Fruit fly (Drosophila melanogaster) whole organism, prepupa: ENCODE results near the gene Rbp1-like.

ENCODE experiments used
- Blimp-1 ChIP-seq: fragments of 200-800 bp; sonication (Bioruptor generic); optimal IDR thresholded peaks from 3 replicates; lab custom pipeline; 2017; ENCODE audit warnings: missing biosample characterization, missing genetic modification characterization, mild to moderate bottlenecking, moderate library complexity, missing genetic modification reagents
- CG10631 ChIP-seq: fragments of 200-800 bp; sonication (Bioruptor generic); optimal IDR thresholded peaks from 2 replicates; lab custom pipeline; 2016; ENCODE audit warnings: missing biosample characterization, missing genetic modification characterization
- CG11294 ChIP-seq: fragments of 200-800 bp; sonication (Bioruptor generic); IDR thresholded peaks from 2 replicates; pipeline ENCODE4 v1.3.6; 2022; ENCODE audit warnings: missing biosample characterization, missing genetic modification characterization
- CG11902 ChIP-seq: fragments of 200-800 bp; sonication (Bioruptor generic); optimal IDR thresholded peaks from 3 replicates; lab custom pipeline; 2016; ENCODE audit warnings: missing biosample characterization, missing genetic modification characterization
- CG15336 ChIP-seq: fragments of 200-800 bp; sonication (Bioruptor generic); IDR thresholded peaks from 2 replicates; pipeline ENCODE4 v1.3.6; 2022; ENCODE audit warnings: missing biosample characterization, missing genetic modification characterization
- CG1621 ChIP-seq: fragments of 200-800 bp; sonication (Bioruptor generic); optimal IDR thresholded peaks from 3 replicates; lab custom pipeline; 2018; ENCODE audit warnings: missing biosample characterization, mild to moderate bottlenecking, missing genetic modification characterization
- CG16779 ChIP-seq: fragments of 200-800 bp; sonication (Bioruptor generic); optimal IDR thresholded peaks from 3 replicates; lab custom pipeline; 2017; ENCODE audit warnings: missing biosample characterization, mild to moderate bottlenecking, missing genetic modification characterization
- CG3032 ChIP-seq: fragments of 200-800 bp; optimal IDR thresholded peaks from 2 replicates; lab custom pipeline; 2019; ENCODE audit warnings: missing biosample characterization, mild to moderate bottlenecking, missing genetic modification characterization, moderate library complexity
- CG31627 ChIP-seq: fragments of 200-800 bp; sonication (Bioruptor generic); optimal IDR thresholded peaks from 3 replicates; lab custom pipeline; 2016; ENCODE audit warnings: missing biosample characterization, missing genetic modification characterization
- CG3919 ChIP-seq: fragments of 200-800 bp; sonication (Bioruptor generic); optimal IDR thresholded peaks from 3 replicates; lab custom pipeline; 2016; ENCODE audit warnings: missing biosample characterization, missing genetic modification characterization
- CG4318 ChIP-seq: fragments of 200-800 bp; sonication (Bioruptor generic); optimal IDR thresholded peaks from 3 replicates; lab custom pipeline; 2017; ENCODE audit warnings: missing biosample characterization, mild to moderate bottlenecking, missing genetic modification characterization
- CG6163 ChIP-seq: fragments of 200-800 bp; sonication (Bioruptor generic); IDR thresholded peaks from 3 replicates; pipeline ENCODE4 v1.3.6; 2022; ENCODE audit warnings: missing biosample characterization, missing genetic modification characterization
- CG6276 ChIP-seq: fragments of 200-800 bp; sonication (Bioruptor generic); optimal IDR thresholded peaks from 2 replicates; lab custom pipeline; 2017; ENCODE audit warnings: missing biosample characterization, mild to moderate bottlenecking, missing genetic modification characterization
- CG6792 ChIP-seq: fragments of 200-800 bp; sonication (Bioruptor generic); optimal IDR thresholded peaks from 3 replicates; lab custom pipeline; 2016; ENCODE audit warnings: missing biosample characterization, missing genetic modification characterization
- CG6808 ChIP-seq: fragments of 200-800 bp; sonication (Bioruptor generic); optimal IDR thresholded peaks from 3 replicates; lab custom pipeline; 2017; ENCODE audit warnings: missing biosample characterization, missing genetic modification characterization, mild to moderate bottlenecking, moderate library complexity, missing genetic modification reagents
- CG6854 ChIP-seq: fragments of 200-800 bp; sonication (Bioruptor generic); optimal IDR thresholded peaks from 2 replicates; lab custom pipeline; 2017; ENCODE audit warnings: missing biosample characterization, mild to moderate bottlenecking, missing genetic modification characterization
- CG8119 ChIP-seq: fragments of 200-800 bp; sonication (Bioruptor generic); IDR thresholded peaks from 3 replicates; pipeline ENCODE4 v1.3.6; 2022; ENCODE audit warnings: missing biosample characterization, missing genetic modification characterization
- CG8632 ChIP-seq: fragments of 200-800 bp; sonication (Bioruptor generic); optimal IDR thresholded peaks from 3 replicates; lab custom pipeline; 2016; ENCODE audit warnings: missing biosample characterization, missing genetic modification characterization
- CG9139 ChIP-seq: fragments of 200-800 bp; sonication (Bioruptor generic); optimal IDR thresholded peaks from 3 replicates; lab custom pipeline; 2017; ENCODE audit warnings: missing biosample characterization, mild to moderate bottlenecking, missing genetic modification characterization
- Eip75B ChIP-seq: fragments of 200-800 bp; sonication (Bioruptor generic); optimal IDR thresholded peaks from 3 replicates; lab custom pipeline; 2016; ENCODE audit warnings: missing biosample characterization, missing genetic modification characterization
- Eip93F ChIP-seq: fragments of 200-800 bp; sonication (Bioruptor generic); optimal IDR thresholded peaks from 2 replicates; lab custom pipeline; 2016; ENCODE audit warnings: missing biosample characterization, mild to moderate bottlenecking, missing genetic modification characterization
- Ets21C ChIP-seq: fragments of 200-800 bp; sonication (Bioruptor generic); optimal IDR thresholded peaks from 3 replicates; lab custom pipeline; 2016; ENCODE audit warnings: missing biosample characterization, missing genetic modification characterization
- Gug ChIP-seq: fragments of 200-800 bp; sonication (Bioruptor generic); IDR thresholded peaks from 2 replicates; pipeline ENCODE4 v1.3.6; 2022; ENCODE audit warnings: missing biosample characterization, missing genetic modification characterization
- Hr39 ChIP-seq: fragments of 200-800 bp; sonication (Bioruptor generic); optimal IDR thresholded peaks from 2 replicates; lab custom pipeline; 2016; ENCODE audit warnings: missing biosample characterization, missing genetic modification characterization
- Hr4 ChIP-seq: fragments of 200-800 bp; sonication (Bioruptor generic); optimal IDR thresholded peaks from 3 replicates; lab custom pipeline; 2016; ENCODE audit warnings: missing biosample characterization, missing genetic modification characterization
- Lpt ChIP-seq: fragments of 200-800 bp; sonication (Bioruptor generic); optimal IDR thresholded peaks from 3 replicates; lab custom pipeline; 2016; ENCODE audit warnings: missing biosample characterization, missing genetic modification characterization
- Met ChIP-seq: fragments of 200-800 bp; sonication (Bioruptor generic); optimal IDR thresholded peaks from 3 replicates; lab custom pipeline; 2016; ENCODE audit warnings: missing biosample characterization, missing genetic modification characterization
- Smox ChIP-seq: fragments of 200-800 bp; sonication (Bioruptor generic); optimal IDR thresholded peaks from 3 replicates; lab custom pipeline; 2016; ENCODE audit warnings: missing biosample characterization, missing genetic modification characterization
- Sox102F ChIP-seq: fragments of 200-800 bp; sonication (Bioruptor generic); optimal IDR thresholded peaks from 2 replicates; lab custom pipeline; 2016; ENCODE audit warnings: missing biosample characterization, mild to moderate bottlenecking, missing genetic modification characterization
- Sox14 ChIP-seq: fragments of 200-800 bp; sonication (Bioruptor generic); optimal IDR thresholded peaks from 3 replicates; lab custom pipeline; 2016; ENCODE audit warnings: missing biosample characterization, missing genetic modification characterization
- Sox15 ChIP-seq: fragments of 200-800 bp; sonication (Bioruptor generic); optimal IDR thresholded peaks from 3 replicates; lab custom pipeline; 2016; ENCODE audit warnings: missing biosample characterization, missing genetic modification characterization
- achi ChIP-seq: fragments of 200-800 bp; sonication (Bioruptor generic); optimal IDR thresholded peaks from 3 replicates; lab custom pipeline; 2016; ENCODE audit warnings: missing biosample characterization, missing genetic modification characterization
- acj6 ChIP-seq: fragments of 200-800 bp; sonication (Bioruptor generic); optimal IDR thresholded peaks from 3 replicates; lab custom pipeline; 2016; ENCODE audit warnings: missing biosample characterization, missing genetic modification characterization
- cyc ChIP-seq: fragments of 200-800 bp; sonication (Bioruptor generic); optimal IDR thresholded peaks from 3 replicates; lab custom pipeline; 2016; ENCODE audit warnings: missing biosample characterization, missing genetic modification characterization
- dac ChIP-seq: fragments of 200-800 bp; sonication (Bioruptor generic); optimal IDR thresholded peaks from 2 replicates; lab custom pipeline; 2017; ENCODE audit warnings: missing biosample characterization, mild to moderate bottlenecking, missing genetic modification characterization
- eg ChIP-seq: fragments of 200-800 bp; sonication (Bioruptor generic); IDR thresholded peaks from 3 replicates; pipeline ENCODE4 v1.3.6; 2022; ENCODE audit warnings: missing biosample characterization, missing genetic modification characterization
- fd85E ChIP-seq: fragments of 200-800 bp; sonication (Bioruptor generic); optimal IDR thresholded peaks from 3 replicates; lab custom pipeline; 2016; ENCODE audit warnings: missing biosample characterization, missing genetic modification characterization
- fkh ChIP-seq: fragments of 200-800 bp; sonication (Bioruptor generic); optimal IDR thresholded peaks from 3 replicates; lab custom pipeline; 2017; ENCODE audit warnings: missing biosample characterization, mild to moderate bottlenecking, missing genetic modification characterization, moderate library complexity
- salr ChIP-seq, 2 experiments: fragments of 200-800 bp; sonication (Bioruptor generic); optimal IDR thresholded peaks; 3 replicates each; lab custom pipeline; 2016 to 2018; ENCODE audit warnings: missing biosample characterization in 2 of 2, missing genetic modification characterization in 2 of 2, mild to moderate bottlenecking in 1 of 2
- ss ChIP-seq, 2 experiments: fragments of 200-800 bp; sonication (Bioruptor generic); optimal IDR thresholded peaks; 2 replicates in 1 of 2; 3 replicates in 1 of 2; lab custom pipeline; 2017 to 2018; ENCODE audit warnings: mild to moderate bottlenecking in 2 of 2, missing biosample characterization in 2 of 2, missing genetic modification characterization in 2 of 2, moderate library complexity in 1 of 2
- svp ChIP-seq: fragments of 200-800 bp; sonication (Bioruptor generic); peaks from one replicate; lab custom pipeline; 2016; ENCODE audit warnings: missing biosample characterization, missing genetic modification characterization
- vri ChIP-seq: fragments of 200-800 bp; sonication (Bioruptor generic); optimal IDR thresholded peaks from 3 replicates; lab custom pipeline; 2016; ENCODE audit warnings: missing biosample characterization, mild to moderate bottlenecking, missing genetic modification characterization

The Rbp1-like gene

DNA sequence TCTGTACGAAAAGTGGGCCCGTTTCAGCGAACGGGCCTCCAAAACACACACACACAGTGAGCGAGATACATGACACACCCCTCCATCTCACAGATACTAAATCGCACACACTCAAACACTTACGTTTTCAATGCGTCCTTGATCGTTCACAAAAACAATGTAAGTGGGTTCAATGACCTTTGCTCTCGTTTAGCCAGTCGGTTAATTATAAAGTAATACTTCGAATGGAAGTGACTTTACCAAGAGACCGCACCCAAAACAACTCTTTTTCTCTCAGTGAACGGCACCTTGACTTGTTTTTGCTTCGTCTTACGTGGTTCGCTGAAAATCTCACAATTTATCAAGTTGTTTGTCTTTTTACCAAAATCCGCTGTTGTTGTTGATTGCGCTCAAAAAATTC, 9.7 kb upstream of the Rbp1-like start (continued):
- TF ChIP-seq Sox102F (peak; percentile 58), Gug (GFP tag; lab: Robert Waterston, UW) (0 out of 2 replicates have a peak, but pooled peaks have one; percentile 16), Lpt (GFP tag; lab: Kevin White, UChicago) (no peak), CG11294 (no peak), CG6163 (GFP tag; lab: Robert Waterston, UW) (0 out of 3 replicates have a peak, but pooled peaks have one; percentile 34), Eip75B (peak; percentile 37), CG1621 (no peak), vri (GFP tag; lab: Kevin White, UChicago) (peak; percentile 47), CG6854 (peak; percentile 21), Hr39 (GFP tag; lab: Kevin White, UChicago) (peak; percentile 49), CG8119 (GFP tag; lab: Robert Waterston, UW) (0 out of 3 replicates have a peak, but pooled peaks have one; percentile 22), CG3032 (tag; lab: Kevin White, UChicago) (no peak), CG16779 (tag; lab: Kevin White, UChicago) (no peak), CG3919 (GFP tag; lab: Kevin White, UChicago) (no peak), Sox14 (GFP tag; lab: Kevin White, UChicago) (no peak), CG15336 (GFP tag; lab: Robert Waterston, UW) (0 out of 2 replicates have a peak, but pooled peaks have one; percentile 29), dac (GFP tag; lab: Kevin White, UChicago) (no peak), svp (GFP tag; lab: Kevin White, UChicago) (peak; percentile 80), CG6276 (no peak), fd85E (GFP tag; lab: Kevin White, UChicago) (no peak), CG4318 (GFP tag; lab: Kevin White, UChicago) (no peak), Met (peak; percentile 59), Smox (GFP tag; lab: Kevin White, UChicago) (peak; percentile 46), salr (GFP tag; optimal IDR thresholded peaks at IDR 0.05; lab: Kevin White, UChicago) (no peak), Eip93F (GFP tag; lab: Kevin White, UChicago) (no peak), Hr4 (GFP tag; lab: Kevin White, UChicago) (peak; percentile 16), CG31627 (peak; percentile 31), Ets21C (GFP tag; lab: Kevin White, UChicago) (peak; percentile 12), Blimp-1 (peak; percentile 67), ss (GFP tag; optimal IDR thresholded peaks at IDR 0.05; lab: Kevin White, UChicago) (no peak), cyc (GFP tag; lab: Kevin White, UChicago) (peak; percentile 22), CG11902 (GFP tag; lab: Kevin White, UChicago) (no peak), CG9139 (GFP tag; lab: Kevin White, UChicago) (no peak), Sox15 (GFP tag; lab: Kevin White, UChicago) (no peak), acj6 (peak; percentile 19), CG6792 (GFP tag; lab: Kevin White, UChicago) (no peak), fkh (GFP tag; lab: Kevin White, UChicago) (no peak)

DNA sequence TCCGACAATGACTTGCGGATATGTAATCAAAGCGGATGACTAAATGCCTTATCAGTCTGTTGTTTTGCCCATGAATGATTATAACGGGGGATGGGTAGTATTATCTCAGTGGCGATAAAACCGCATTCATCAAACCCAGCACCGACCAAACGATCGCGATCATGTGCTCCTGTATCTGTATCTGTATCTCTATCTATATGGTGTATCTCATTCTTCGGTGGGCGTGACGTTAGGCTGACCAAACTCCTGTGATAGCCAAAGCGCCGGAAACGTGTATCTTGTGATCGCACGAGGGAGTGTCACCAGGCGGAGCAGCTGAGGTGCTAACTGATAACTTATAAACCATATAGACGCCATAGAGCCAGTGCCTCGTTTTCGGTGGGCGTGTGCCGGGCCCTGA, 8.1 kb upstream of the Rbp1-like start:
- TF ChIP-seq CG8632 (GFP tag; lab: Kevin White, UChicago) (no peak), CG1621 (no peak), CG10631 (GFP tag; lab: Kevin White, UChicago) (no peak), fkh (GFP tag; lab: Kevin White, UChicago) (no peak), CG3032 (tag; lab: Kevin White, UChicago) (no peak), CG6808 (no peak), eg (no peak)

DNA sequence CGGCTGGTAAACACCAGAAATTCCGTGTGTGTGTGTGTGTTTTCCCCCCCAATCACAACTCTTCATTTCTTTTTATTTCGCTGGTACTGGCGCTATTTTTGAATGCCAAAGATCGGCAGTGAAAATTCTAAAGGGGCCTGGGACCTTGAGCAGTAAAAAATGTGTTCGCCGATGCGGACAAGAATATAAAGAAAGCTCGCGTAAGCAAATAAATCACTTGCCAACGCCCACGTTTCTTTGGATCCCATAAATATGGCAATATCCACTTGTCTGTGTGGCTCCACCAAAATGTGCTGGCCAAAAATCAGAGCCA, 7.3 kb upstream of the Rbp1-like start:
- TF ChIP-seq achi (GFP tag; lab: Kevin White, UChicago) (no peak), Sox14 (GFP tag; lab: Kevin White, UChicago) (no peak)
